Worm (Caenorhabditis elegans): ENCODE results near the gene ddx-23.

Gene ddx-23

ce11 chrIII:5845483-5845882, 7.6 kb downstream of the ddx-23 start (continued):
- TF ChIP-seq sdz-38 (tag; optimal IDR thresholded peaks at IDR 0.05) (no peak), Y79H2A.3 (GFP tag; conservative IDR thresholded peaks at IDR 0.05) (no peak), efl-1 (GFP tag; optimal IDR thresholded peaks at IDR 0.05) (no peak), hsf-1 (GFP tag; IDR thresholded peaks at IDR 0.05) (no peak), ceh-79 (tag; optimal IDR thresholded peaks at IDR 0.05) (no peak), gei-17 (GFP tag; optimal IDR thresholded peaks at IDR 0.05) (no peak), attf-5 (GFP tag; optimal IDR thresholded peaks at IDR 0.05) (peak; percentile 24), hmg-1.2 (GFP tag; IDR thresholded peaks at IDR 0.05) (peak; percentile 45; the same call in 1 of the 2 replicates), F23B12.7 (tag; optimal IDR thresholded peaks at IDR 0.05; ENCODE audit: insufficient read depth) (no peak), rpc-1 (optimal IDR thresholded peaks at IDR 0.05) (no peak), rpc-1 (tag; optimal IDR thresholded peaks at IDR 0.05) (no peak), F57C9.4 (tag; optimal IDR thresholded peaks at IDR 0.05) (no peak), pbrm-1 (GFP tag; IDR thresholded peaks at IDR 0.05) (0 out of 2 replicates have a peak, but pooled peaks have one; percentile 17), die-1 (tag; optimal IDR thresholded peaks at IDR 0.05) (no peak), F55B11.4 (tag; optimal IDR thresholded peaks at IDR 0.05; ENCODE audit: borderline replicate concordance, insufficient read depth) (no peak), let-607 (tag; optimal IDR thresholded peaks at IDR 0.05) (no peak), rec-8 (tag; optimal IDR thresholded peaks at IDR 0.05) (no peak), ZK185.1 (tag; optimal IDR thresholded peaks at IDR 0.05; ENCODE audit: poor library complexity, severe bottlenecking) (no peak), F49E8.2 (tag; optimal IDR thresholded peaks at IDR 0.05; ENCODE audit: insufficient read depth) (no peak), lsy-27 (tag; optimal IDR thresholded peaks at IDR 0.05; ENCODE audit: borderline replicate concordance, insufficient read depth) (no peak), unc-130 (GFP tag; optimal IDR thresholded peaks at IDR 0.05) (no peak), hrde-1 (tag; optimal IDR thresholded peaks at IDR 0.05; ENCODE audit: borderline replicate concordance) (no peak), ets-4 (GFP tag; optimal IDR thresholded peaks at IDR 0.05) (no peak), fkh-3 (tag; optimal IDR thresholded peaks at IDR 0.05) (no peak), lag-1 (GFP tag; IDR thresholded peaks at IDR 0.05) (no peak), C17E4.6 (GFP tag; IDR thresholded peaks at IDR 0.05) (no peak), madf-10 (tag; optimal IDR thresholded peaks at IDR 0.05) (no peak), let-526 (GFP tag; IDR thresholded peaks at IDR 0.05) (no peak), akir-1 (GFP tag; optimal IDR thresholded peaks at IDR 0.05) (no peak), F57A8.1 (GFP tag; optimal IDR thresholded peaks at IDR 0.05) (no peak), ekl-4 (GFP tag; IDR thresholded peaks at IDR 0.05) (no peak), lin-40 (tag; optimal IDR thresholded peaks at IDR 0.05) (peak; percentile 59), pha-4 (tag; optimal IDR thresholded peaks at IDR 0.05) (no peak), ceh-40 (GFP tag; IDR thresholded peaks at IDR 0.05) (no peak), Y95B8A.8 (GFP tag; IDR thresholded peaks at IDR 0.05) (no peak), snpc-4 (GFP tag; optimal IDR thresholded peaks at IDR 0.05) (no peak), snpc-4 (tag; optimal IDR thresholded peaks at IDR 0.05) (peak in 1 of 4 experiments; percentile 16), C06A6.2 (GFP tag; conservative IDR thresholded peaks at IDR 0.05) (no peak), zfh-2 (GFP tag; conservative IDR thresholded peaks at IDR 0.05) (peak; percentile 72), tbx-9 (tag; optimal IDR thresholded peaks at IDR 0.05; ENCODE audit: borderline replicate concordance) (no peak), repo-1 (tag; optimal IDR thresholded peaks at IDR 0.05) (no peak), F33H1.4 (GFP tag; IDR thresholded peaks at IDR 0.05) (no peak), hlh-26 (GFP tag; conservative IDR thresholded peaks at IDR 0.05) (no peak), egrh-3 (GFP tag; IDR thresholded peaks at IDR 0.05) (no peak), xnd-1 (tag; optimal IDR thresholded peaks at IDR 0.05) (no peak), atf-7 (tag; optimal IDR thresholded peaks at IDR 0.05) (no peak), dpl-1 (GFP tag; optimal IDR thresholded peaks at IDR 0.05) (no peak), snpc-1.3 (tag; optimal IDR thresholded peaks at IDR 0.05; ENCODE audit: insufficient read depth) (no peak)

Measured in whole organism, young adult.